Fruit fly (Drosophila melanogaster) whole organism, embryonic: Measurements from ENCODE around the gene HIP-R.
A peak's percentile ranks its signal among the peaks of the same experiment; 100 is the strongest.

Source experiments
- CG10654 ChIP-seq: fragments of 200-800 bp; sonication (Bioruptor generic); optimal IDR thresholded peaks from 2 replicates; lab custom pipeline; 2016; ENCODE audit warnings: missing biosample characterization, missing genetic modification characterization
- CG11504 ChIP-seq: fragments of 200-800 bp; sonication (Bioruptor generic); optimal IDR thresholded peaks from 3 replicates; lab custom pipeline; 2019; ENCODE audit warnings: missing biosample characterization, mild to moderate bottlenecking, missing genetic modification characterization, moderate library complexity
- CG11723 ChIP-seq: fragments of 200-800 bp; sonication (Bioruptor generic); optimal IDR thresholded peaks from 2 replicates; lab custom pipeline; 2017; ENCODE audit warnings: missing biosample characterization, mild to moderate bottlenecking, missing genetic modification characterization
- CG12236 ChIP-seq: fragments of 200-800 bp; sonication (Bioruptor generic); optimal IDR thresholded peaks from 2 replicates; lab custom pipeline; 2016; ENCODE audit warnings: missing biosample characterization, missing genetic modification characterization
- CG13287 ChIP-seq: fragments of 200-800 bp; sonication (Bioruptor generic); IDR thresholded peaks from 2 replicates; pipeline ENCODE4 v1.3.6; 2022; ENCODE audit warnings: missing biosample characterization, missing genetic modification characterization; ENCODE audit not compliant: partially characterized antibody
- CG15073 ChIP-seq: fragments of 200-800 bp; sonication (Bioruptor generic); optimal IDR thresholded peaks from 2 replicates; lab custom pipeline; 2016; ENCODE audit warnings: missing biosample characterization, missing genetic modification characterization
- CG16815 ChIP-seq: fragments of 200-800 bp; sonication (Bioruptor generic); optimal IDR thresholded peaks from 3 replicates; lab custom pipeline; 2017; ENCODE audit warnings: missing biosample characterization, mild to moderate bottlenecking, missing genetic modification characterization
- CG17186 ChIP-seq: fragments of 200-800 bp; sonication (Bioruptor generic); optimal IDR thresholded peaks from 3 replicates; lab custom pipeline; 2017; ENCODE audit warnings: missing biosample characterization, missing genetic modification reagents, missing genetic modification characterization
- CG17802 ChIP-seq: fragments of 200-800 bp; sonication (Bioruptor generic); optimal IDR thresholded peaks from 2 replicates; lab custom pipeline; 2018; ENCODE audit warnings: missing biosample characterization, mild to moderate bottlenecking, missing genetic modification characterization, moderate library complexity
- CG17912 ChIP-seq: fragments of 200-800 bp; sonication (Bioruptor generic); optimal IDR thresholded peaks from 2 replicates; lab custom pipeline; 2018; ENCODE audit warnings: missing biosample characterization, mild to moderate bottlenecking, missing genetic modification characterization
- CG2875 ChIP-seq: fragments of 200-800 bp; sonication (Bioruptor generic); optimal IDR thresholded peaks from 2 replicates; lab custom pipeline; 2017; ENCODE audit warnings: missing biosample characterization, mild to moderate bottlenecking, missing genetic modification characterization, missing genetic modification reagents
- CG30020 ChIP-seq: fragments of 200-800 bp; optimal IDR thresholded peaks from 2 replicates; lab custom pipeline; 2019; ENCODE audit warnings: missing biosample characterization, mild to moderate bottlenecking, missing genetic modification characterization, moderate library complexity
- CG3065 ChIP-seq: fragments of 200-800 bp; sonication (Bioruptor generic); optimal IDR thresholded peaks from 2 replicates; lab custom pipeline; 2016; ENCODE audit warnings: missing biosample characterization, missing genetic modification characterization
- CG32772 ChIP-seq: fragments of 200-800 bp; sonication (Bioruptor generic); IDR thresholded peaks from 2 replicates; pipeline ENCODE4 v1.3.6; 2022; ENCODE audit warnings: missing biosample characterization, missing genetic modification characterization
- CG3281 ChIP-seq: fragments of 200-800 bp; sonication (Bioruptor generic); optimal IDR thresholded peaks from 3 replicates; lab custom pipeline; 2017; ENCODE audit warnings: missing biosample characterization, mild to moderate bottlenecking, missing genetic modification characterization
- CG34422 ChIP-seq: fragments of 200-800 bp; sonication (Bioruptor generic); IDR thresholded peaks from 3 replicates; pipeline ENCODE4 v1.3.6; 2022; ENCODE audit warnings: missing biosample characterization, missing genetic modification characterization
- CG3838 ChIP-seq: fragments of 200-800 bp; sonication (Bioruptor generic); optimal IDR thresholded peaks from 3 replicates; lab custom pipeline; 2016; ENCODE audit warnings: missing biosample characterization, missing genetic modification characterization
- CG42726 ChIP-seq: fragments of 200-800 bp; sonication (Bioruptor generic); IDR thresholded peaks from 2 replicates; pipeline ENCODE4 v1.3.6; 2022; ENCODE audit warnings: missing biosample characterization, missing genetic modification characterization; ENCODE audit not compliant: partially characterized antibody
- CG7372 ChIP-seq: fragments of 200-800 bp; sonication (Bioruptor generic); IDR thresholded peaks from 2 replicates; pipeline ENCODE4 v1.3.6; 2022; ENCODE audit warnings: missing biosample characterization, missing genetic modification characterization
- CG7556 ChIP-seq: fragments of 200-800 bp; sonication (Bioruptor generic); optimal IDR thresholded peaks from 2 replicates; lab custom pipeline; 2017; ENCODE audit warnings: missing biosample characterization, mild to moderate bottlenecking, missing genetic modification characterization
- CG7745 ChIP-seq: fragments of 200-800 bp; sonication (Bioruptor generic); optimal IDR thresholded peaks from 2 replicates; lab custom pipeline; 2018; ENCODE audit warnings: missing biosample characterization, mild to moderate bottlenecking, missing genetic modification characterization, moderate library complexity
- CG7839 ChIP-seq: fragments of 200-800 bp; sonication (Bioruptor generic); optimal IDR thresholded peaks from 3 replicates; lab custom pipeline; 2018; ENCODE audit warnings: missing biosample characterization, mild to moderate bottlenecking, missing genetic modification characterization, moderate library complexity
- CG8388 ChIP-seq: fragments of 200-800 bp; sonication (Bioruptor generic); optimal IDR thresholded peaks from 2 replicates; lab custom pipeline; 2019; ENCODE audit warnings: missing biosample characterization, mild to moderate bottlenecking, missing genetic modification characterization, moderate library complexity
- CG8944 ChIP-seq: fragments of 200-800 bp; sonication (Bioruptor generic); optimal IDR thresholded peaks from 3 replicates; lab custom pipeline; 2016; ENCODE audit warnings: missing biosample characterization, missing genetic modification characterization
- CG9609 ChIP-seq: fragments of 200-800 bp; sonication (Bioruptor generic); optimal IDR thresholded peaks from 3 replicates; lab custom pipeline; 2016; ENCODE audit warnings: missing biosample characterization, missing genetic modification characterization
- CG9817 ChIP-seq: fragments of 200-800 bp; sonication (Bioruptor generic); optimal IDR thresholded peaks from 2 replicates; lab custom pipeline; 2018; ENCODE audit warnings: missing biosample characterization, mild to moderate bottlenecking, missing genetic modification characterization, moderate library complexity
- CrebB ChIP-seq: fragments of 200-800 bp; sonication (Bioruptor generic); optimal IDR thresholded peaks from 3 replicates; lab custom pipeline; 2018; ENCODE audit warnings: missing biosample characterization, mild to moderate bottlenecking, missing genetic modification characterization
- D19A ChIP-seq: fragments of 200-800 bp; optimal IDR thresholded peaks from 3 replicates; lab custom pipeline; 2019; ENCODE audit warnings: missing biosample characterization, mild to moderate bottlenecking, missing genetic modification characterization, moderate library complexity
- Doc3 ChIP-seq: fragments of 200-800 bp; sonication (Bioruptor generic); IDR thresholded peaks from 3 replicates; pipeline ENCODE4 v1.3.6; 2022; ENCODE audit warnings: missing biosample characterization, missing genetic modification characterization; ENCODE audit not compliant: partially characterized antibody
- Hand ChIP-seq: fragments of 200-800 bp; sonication (Bioruptor generic); optimal IDR thresholded peaks from 2 replicates; lab custom pipeline; 2017; ENCODE audit warnings: mild to moderate bottlenecking, missing biosample characterization, missing genetic modification reagents, missing genetic modification characterization
- Hmr ChIP-seq: fragments of 200-800 bp; sonication (Bioruptor generic); optimal IDR thresholded peaks from 3 replicates; lab custom pipeline; 2017; ENCODE audit warnings: mild to moderate bottlenecking, missing biosample characterization, missing genetic modification reagents, missing genetic modification characterization
- Hr51 ChIP-seq, 2 experiments: fragments of 200-800 bp; sonication (Bioruptor generic); optimal IDR thresholded peaks; 2 replicates in 1 of 2; 3 replicates in 1 of 2; lab custom pipeline; 2016 to 2018; ENCODE audit warnings: missing biosample characterization in 2 of 2, missing genetic modification characterization in 2 of 2, mild to moderate bottlenecking in 1 of 2, moderate library complexity in 1 of 2
- Mes4 ChIP-seq: fragments of 200-800 bp; sonication (Bioruptor generic); optimal IDR thresholded peaks from 2 replicates; lab custom pipeline; 2016; ENCODE audit warnings: missing biosample characterization, missing genetic modification characterization
- Pdp1 ChIP-seq, 2 experiments: fragments of 200-800 bp; sonication (Bioruptor generic); optimal IDR thresholded peaks; 3 replicates each; lab custom pipeline; 2016; ENCODE audit warnings: missing biosample characterization in 2 of 2, missing genetic modification characterization in 2 of 2, mild to moderate bottlenecking in 1 of 2, moderate library complexity in 1 of 2
- Ravus ChIP-seq: fragments of 200-800 bp; sonication (Bioruptor generic); IDR thresholded peaks from 2 replicates; pipeline ENCODE4 v1.3.6; 2022; ENCODE audit warnings: missing biosample characterization, missing genetic modification characterization
- Sry-β ChIP-seq: fragments of 200-800 bp; sonication (Bioruptor generic); optimal IDR thresholded peaks from 2 replicates; lab custom pipeline; 2018; ENCODE audit warnings: missing biosample characterization, mild to moderate bottlenecking, missing genetic modification characterization, moderate library complexity
- Xbp1 ChIP-seq: fragments of 200-800 bp; sonication (Bioruptor generic); optimal IDR thresholded peaks from 3 replicates; lab custom pipeline; 2016; ENCODE audit warnings: missing biosample characterization, mild to moderate bottlenecking, missing genetic modification characterization
- amos ChIP-seq: fragments of 200-800 bp; sonication (Bioruptor generic); IDR thresholded peaks from 2 replicates; pipeline ENCODE4 v1.3.6; 2022; ENCODE audit warnings: missing biosample characterization, missing genetic modification characterization; ENCODE audit not compliant: partially characterized antibody
- az2 ChIP-seq: fragments of 200-800 bp; sonication (Bioruptor generic); optimal IDR thresholded peaks from 3 replicates; lab custom pipeline; 2016; ENCODE audit warnings: missing biosample characterization, missing genetic modification characterization
- bigmax ChIP-seq: fragments of 200-800 bp; sonication (Bioruptor generic); optimal IDR thresholded peaks from 2 replicates; lab custom pipeline; 2018; ENCODE audit warnings: missing biosample characterization, mild to moderate bottlenecking, missing genetic modification characterization
- cad ChIP-seq: fragments of >200 bp; optimal IDR thresholded peaks from 2 replicates; lab custom pipeline; 2017; ENCODE audit warnings: missing biosample characterization, missing genetic modification characterization
- ci ChIP-seq: fragments of 200-800 bp; sonication (Bioruptor generic); IDR thresholded peaks from 3 replicates; pipeline ENCODE4 v1.3.6; 2022; ENCODE audit warnings: missing biosample characterization, missing genetic modification characterization
- en ChIP-seq: fragments of 200-800 bp; sonication (Bioruptor generic); optimal IDR thresholded peaks from 2 replicates; lab custom pipeline; 2016; ENCODE audit warnings: missing biosample characterization, missing genetic modification characterization
- fru ChIP-seq: fragments of >200 bp; optimal IDR thresholded peaks from 2 replicates; lab custom pipeline; 2017
- gro ChIP-seq: fragments of 200-800 bp; sonication (Bioruptor generic); optimal IDR thresholded peaks from 2 replicates; lab custom pipeline; 2016; ENCODE audit warnings: missing biosample characterization, missing genetic modification characterization
- ham ChIP-seq: fragments of 200-800 bp; sonication (Bioruptor generic); IDR thresholded peaks from 2 replicates; pipeline ENCODE4 v1.3.6; 2022; ENCODE audit warnings: missing biosample characterization, missing genetic modification characterization
- mam ChIP-seq: fragments of 200-800 bp; sonication (Bioruptor generic); optimal IDR thresholded peaks from 3 replicates; lab custom pipeline; 2016; ENCODE audit warnings: missing biosample characterization, missing genetic modification characterization
- nmo ChIP-seq: fragments of 200-800 bp; sonication (Bioruptor generic); optimal IDR thresholded peaks from 2 replicates; lab custom pipeline; 2018; ENCODE audit warnings: missing biosample characterization, mild to moderate bottlenecking, missing genetic modification characterization, moderate library complexity
- pfk ChIP-seq: fragments of 200-800 bp; sonication (Bioruptor generic); optimal IDR thresholded peaks from 2 replicates; lab custom pipeline; 2018; ENCODE audit warnings: missing biosample characterization, mild to moderate bottlenecking, missing genetic modification characterization, moderate library complexity
- wor ChIP-seq: fragments of 200-800 bp; sonication (Bioruptor generic); IDR thresholded peaks from 2 replicates; pipeline ENCODE4 v1.3.6; 2022; ENCODE audit warnings: missing biosample characterization, missing genetic modification characterization

HIP-R gene

DNA sequence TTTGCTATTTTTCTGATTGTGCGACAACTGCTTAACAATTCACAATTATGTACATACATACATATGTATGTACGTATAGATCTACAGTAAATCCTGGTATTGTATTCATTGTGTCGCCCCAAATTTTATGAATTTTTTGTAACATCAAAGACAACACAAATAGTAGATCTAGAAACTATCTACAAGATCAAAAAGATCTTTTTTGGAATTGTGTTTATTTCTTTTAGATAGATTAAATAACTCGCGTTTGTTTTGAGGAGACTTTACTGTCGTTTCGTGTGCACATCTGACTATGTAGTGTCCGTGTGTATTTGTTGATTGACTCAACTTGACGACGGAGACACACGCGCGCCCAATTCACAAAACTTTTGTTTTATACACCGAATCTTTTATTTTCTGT lies 15.5 kb upstream of the HIP-R start (continued):
- TF ChIP-seq D19A (tag; lab: Kevin White, UChicago) (peak; percentile 76), nmo (GFP tag; lab: Kevin White, UChicago) (peak; percentile 73), CG7556 (GFP tag; lab: Kevin White, UChicago) (peak; percentile 86), CG16815 (peak; percentile 79), Xbp1 (GFP tag; lab: Kevin White, UChicago) (peak; percentile 89), CG2875 (GFP tag; lab: Kevin White, UChicago) (no peak), CG34422 (peak; percentile 92), CG42726 (GFP tag; lab: Robert Waterston, UW) (no peak), CG7839 (tag; lab: Kevin White, UChicago) (peak; percentile 93), Pdp1 (GFP tag; optimal IDR thresholded peaks at IDR 0.05; lab: Kevin White, UChicago) (peak; percentile 80 to 92), CG3838 (peak; percentile 60), CG11723 (GFP tag; lab: Kevin White, UChicago) (peak; percentile 76), CG11504 (tag; lab: Kevin White, UChicago) (peak; percentile 92), Hand (peak; percentile 92), CG3065 (GFP tag; lab: Kevin White, UChicago) (peak; percentile 51), CG17186 (GFP tag; lab: Kevin White, UChicago) (no peak), Mes4 (GFP tag; lab: Kevin White, UChicago) (peak; percentile 69), CG8944 (peak; percentile 79), CG32772 (GFP tag; lab: Robert Waterston, UW) (peak; percentile 88), CG17802 (peak; percentile 12), CG13287 (GFP tag; lab: Robert Waterston, UW) (no peak), CG7745 (no peak), Doc3 (no peak), pfk (GFP tag; lab: Kevin White, UChicago) (peak; percentile 22), amos (no peak), CG17912 (GFP tag; lab: Kevin White, UChicago) (peak; percentile 71), CG10654 (GFP tag; lab: Kevin White, UChicago) (peak; percentile 77), Ravus (GFP tag; lab: Robert Waterston, UW) (peak; percentile 83), mam (GFP tag; lab: Kevin White, UChicago) (peak; percentile 97), ham (GFP tag; lab: Robert Waterston, UW) (peak; percentile 75; the same call in 1 of the 2 replicates), CG7372 (peak; percentile 94), cad (no peak), CG12236 (GFP tag; lab: Kevin White, UChicago) (peak; percentile 40), gro (GFP tag; lab: Kevin White, UChicago) (peak; percentile 93), CG8388 (peak; percentile 77), CG3281 (GFP tag; lab: Kevin White, UChicago) (peak; percentile 95), Hr51 (GFP tag; optimal IDR thresholded peaks at IDR 0.05; lab: Kevin White, UChicago) (peak; percentile 77 to 93), CG30020 (peak; percentile 12), bigmax (GFP tag; lab: Kevin White, UChicago) (peak; percentile 23), CG9609 (GFP tag; lab: Kevin White, UChicago) (peak; percentile 85), ci (GFP tag; lab: Robert Waterston, UW) (peak; percentile 90), CrebB (tag; lab: Kevin White, UChicago) (peak; percentile 92), az2 (GFP tag; lab: Kevin White, UChicago) (peak; percentile 84), wor (GFP tag; lab: Robert Waterston, UW) (peak; percentile 63), fru (lab: Kevin White, UChicago) (no peak), en (peak; percentile 70), CG15073 (peak; percentile 11), Hmr (GFP tag; lab: Kevin White, UChicago) (peak; percentile 95), Sry-β (GFP tag; lab: Kevin White, UChicago) (no peak), CG9817 (tag; lab: Kevin White, UChicago) (peak; percentile 94)
